Fruit fly (Drosophila melanogaster) ovary, adult (tissue): ENCODE results near the gene CG4053.

Experiments
- CG17801 ChIP-seq: fragments of 200-800 bp; optimal IDR thresholded peaks from 2 replicates; lab custom pipeline; 2019; ENCODE audit warnings: missing biosample characterization, mild to moderate bottlenecking, missing genetic modification characterization, moderate library complexity; ENCODE audit not compliant: partially characterized antibody

CG4053 gene

dm6 chr3R:17081359-17081935 is 50.6 kb downstream of the CG4053 start:
- peak; percentile 62 for TF ChIP-seq CG17801 (GFP tag; lab: Kevin White, UChicago)
